Worm (Caenorhabditis elegans) whole organism, L4 larva: ENCODE measurements around the gene C45G9.10.

Experiments
- ama-1 ChIP-seq: fragments of 150-350 bp; optimal IDR thresholded peaks from 2 replicates; lab custom pipeline; 2014; ENCODE audit warnings: inconsistent platforms, mixed read lengths
- lin-1 ChIP-seq: fragments of 200-800 bp; sonication (Bioruptor generic); IDR thresholded peaks from 2 replicates; pipeline ENCODE4 v1.3.6; 2022; ENCODE audit warnings: missing genetic modification reagents, missing genetic modification characterization, missing compliant biosample characterization

DNA sequence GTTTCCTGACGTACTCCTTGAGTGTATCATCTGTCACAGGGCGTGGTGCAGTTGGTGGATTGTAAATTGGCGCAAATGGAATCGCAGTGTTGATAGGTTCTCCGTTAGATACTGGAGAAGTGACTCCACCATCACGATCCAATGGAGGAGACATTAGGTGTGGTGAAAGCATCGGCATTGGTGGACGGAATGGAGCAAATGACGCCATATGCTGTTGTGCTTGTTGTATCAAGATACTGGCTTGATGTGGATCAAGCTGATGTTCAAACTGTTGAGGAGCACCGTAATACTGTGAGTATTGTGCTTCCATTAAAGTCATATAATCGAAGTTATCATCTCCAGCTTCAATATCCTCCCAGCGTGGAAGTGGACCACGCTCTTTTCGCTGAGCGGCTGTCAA, 49.2 kb downstream of the C45G9.10 start:
- TF ChIP-seq lin-1 = no peak
- no peak for TF ChIP-seq ama-1 (lab: Kevin White, UChicago)
